Worm (Caenorhabditis elegans) whole organism, late embryonic: ENCODE results near the gene C35D10.10.

Experiments
- ama-1 ChIP-seq: fragments of 150-350 bp; optimal IDR thresholded peaks from 2 replicates; lab custom pipeline; 2014
- dmd-4 ChIP-seq: sonication (generic microtip); optimal IDR thresholded peaks from 2 replicates; lab custom pipeline; 2016; ENCODE audit warnings: borderline replicate concordance, missing genetic modification characterization, missing compliant biosample characterization
- dve-1 ChIP-seq: sonication (generic microtip); optimal IDR thresholded peaks from 2 replicates; lab custom pipeline; 2017; ENCODE audit warnings: antibody characterized with exemption, mild to moderate bottlenecking, missing genetic modification characterization, missing compliant biosample characterization

DNA sequence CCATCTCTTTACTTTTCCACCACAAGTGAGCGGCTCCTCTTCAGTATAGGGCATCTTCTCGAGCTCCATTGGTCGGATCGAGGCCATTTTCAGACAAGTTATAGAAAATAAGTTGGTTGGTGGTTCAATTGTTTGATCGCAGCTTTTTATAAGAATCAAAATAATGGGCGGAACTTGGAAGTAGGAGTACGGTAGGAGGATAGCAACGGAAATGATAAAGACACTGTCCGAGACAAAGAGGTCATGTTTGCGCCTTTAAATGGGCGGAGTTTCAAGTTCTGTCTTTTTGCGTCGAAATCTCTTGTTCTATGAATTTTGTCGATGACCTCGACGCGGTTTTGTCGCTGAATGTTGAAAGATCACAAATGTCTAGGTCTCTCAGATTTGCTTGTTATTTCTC, 39.5 kb downstream of the C35D10.10 start, which contains the start of gene F26A1.8:
- TF ChIP-seq dve-1 (tag; lab: Kevin White, UChicago) (no peak), ama-1 (lab: Kevin White, UChicago) (no peak), dmd-4 (no peak)
